Worm (Caenorhabditis elegans) whole organism, L4 larva: ENCODE data around the gene T26C11.8.

ENCODE experiments used
- ama-1 ChIP-seq: fragments of 150-350 bp; optimal IDR thresholded peaks from 2 replicates; lab custom pipeline; 2014; ENCODE audit warnings: inconsistent platforms, mixed read lengths
- attf-4 ChIP-seq: sonication (generic microtip); optimal IDR thresholded peaks from 3 replicates; lab custom pipeline; 2017; ENCODE audit warnings: missing biosample characterization, missing genetic modification characterization
- fos-1 ChIP-seq: fragments of 150-350 bp; optimal IDR thresholded peaks from 2 replicates; lab custom pipeline; 2014; ENCODE audit warnings: missing biosample characterization, missing genetic modification characterization
- nhr-6 ChIP-seq: fragments of 150-350 bp; optimal IDR thresholded peaks from 2 replicates; lab custom pipeline; 2014; ENCODE audit warnings: missing biosample characterization, missing genetic modification characterization

ce11 chrX:1907009-1907408 lies 46.5 kb downstream of the T26C11.8 start:
- TF ChIP-seq ama-1 (lab: Kevin White, UChicago) (no peak), fos-1 (tag; lab: Kevin White, UChicago) (no peak), nhr-6 (no peak), attf-4 (tag; lab: Kevin White, UChicago) (no peak)
